Worm (Caenorhabditis elegans): ENCODE data around the gene chil-19.

chil-19 gene

DNA sequence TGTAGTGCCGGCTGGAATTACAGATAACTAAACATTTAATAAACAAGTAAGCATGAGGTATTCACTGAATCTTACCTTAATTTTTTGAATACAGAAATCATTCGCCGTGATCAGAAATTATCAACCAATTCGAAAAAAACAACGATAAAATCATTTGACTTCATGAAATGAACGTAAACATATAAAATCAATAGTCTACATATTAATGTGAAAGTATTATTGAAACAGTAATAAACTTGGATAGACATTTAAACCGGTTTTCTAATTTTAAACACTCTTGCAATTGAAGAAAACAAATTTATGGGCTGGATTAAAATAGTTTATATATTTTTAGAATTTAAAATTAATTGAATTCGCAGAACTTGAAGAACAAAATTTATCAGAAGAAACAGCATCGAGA is 12.4 kb downstream of the chil-19 start, which contains the start of gene chil-16 (continued):
- TF ChIP-seq npax-4 (tag; optimal IDR thresholded peaks at IDR 0.05), result no peak

DNA sequence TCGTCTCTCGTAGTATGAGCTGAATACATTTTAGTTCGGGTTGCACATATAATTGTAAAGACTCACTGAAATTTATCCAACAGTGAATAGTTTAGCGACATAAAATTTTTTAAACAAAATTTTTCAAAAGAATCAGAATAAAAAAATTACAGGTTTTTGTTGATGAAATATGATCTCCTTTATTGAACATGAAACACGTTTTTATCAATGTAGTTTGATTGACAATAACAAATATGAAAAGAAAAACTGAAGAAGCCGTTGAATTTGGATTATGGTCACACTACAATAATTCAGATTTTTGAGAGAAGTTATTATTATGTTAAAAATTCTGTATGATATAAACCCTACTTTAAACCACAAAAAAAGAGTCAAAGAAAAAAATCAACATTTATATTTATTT is 14.1 kb downstream of the chil-19 start, which contains the start of gene chil-17:
TSS of gene chil-17 (minus strand) at position 101 of the 400 bp plus-strand sequence.
- TF ChIP-seq ahr-1 (tag; optimal IDR thresholded peaks at IDR 0.05) (no peak), gmeb-2 (tag; optimal IDR thresholded peaks at IDR 0.05) (no peak), hlh-30 (tag; optimal IDR thresholded peaks at IDR 0.05; ENCODE audit: insufficient read depth) (no peak), nhr-11 (tag; optimal IDR thresholded peaks at IDR 0.05) (no peak), ceh-30 (tag; optimal IDR thresholded peaks at IDR 0.05) (no peak), fkh-10 (GFP tag; optimal IDR thresholded peaks at IDR 0.05) (no peak), elt-2 (tag; optimal IDR thresholded peaks at IDR 0.05) (no peak), hlh-6 (tag; optimal IDR thresholded peaks at IDR 0.05) (no peak), ceh-31 (tag; optimal IDR thresholded peaks at IDR 0.05) (no peak), npax-4 (tag; optimal IDR thresholded peaks at IDR 0.05) (no peak), dve-1 (tag; optimal IDR thresholded peaks at IDR 0.05) (no peak), pag-3 (tag; optimal IDR thresholded peaks at IDR 0.05; ENCODE audit: borderline replicate concordance) (no peak), zip-5 (tag; optimal IDR thresholded peaks at IDR 0.05) (no peak), ref-2 (tag; optimal IDR thresholded peaks at IDR 0.05) (no peak), hlh-8 (tag; optimal IDR thresholded peaks at IDR 0.05) (no peak), tbx-2 (tag; optimal IDR thresholded peaks at IDR 0.05) (no peak), ceh-45 (GFP tag; IDR thresholded peaks at IDR 0.05) (no peak), fkh-6 (tag; optimal IDR thresholded peaks at IDR 0.05) (no peak), sox-4 (tag; optimal IDR thresholded peaks at IDR 0.05) (no peak), ceh-18 (tag; optimal IDR thresholded peaks at IDR 0.05) (no peak)

DNA sequence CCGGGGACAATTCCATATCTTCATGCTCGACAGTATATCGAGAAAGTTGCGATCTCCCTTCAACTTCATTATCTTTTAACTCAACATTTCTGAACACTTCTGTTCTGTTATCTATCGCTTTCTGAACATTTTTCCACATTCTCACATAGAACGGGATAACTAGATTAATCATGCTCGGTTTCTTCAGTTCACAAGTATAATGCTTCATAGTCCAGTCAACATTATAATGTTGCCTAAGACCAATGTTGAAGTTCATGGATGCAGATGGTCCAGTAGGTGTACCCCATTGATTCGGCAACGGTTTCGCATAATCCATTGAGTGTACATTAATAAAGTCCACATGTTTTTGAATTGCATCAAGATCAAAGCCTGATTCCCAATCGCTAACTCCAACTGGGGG is 15.4 kb downstream of the chil-19 start:
- no peak for TF ChIP-seq che-1 (tag; optimal IDR thresholded peaks at IDR 0.05)
- no peak for TF ChIP-seq npax-4 (tag; optimal IDR thresholded peaks at IDR 0.05)
- TF ChIP-seq hlh-8 (tag; optimal IDR thresholded peaks at IDR 0.05), result no peak
- TF ChIP-seq F13H6.1 (tag; optimal IDR thresholded peaks at IDR 0.05), result no peak
- TF ChIP-seq nfya-1 (tag; optimal IDR thresholded peaks at IDR 0.05), result no peak
- TF ChIP-seq ceh-18 (tag; optimal IDR thresholded peaks at IDR 0.05), result no peak
- TF ChIP-seq sdc-2 (tag; optimal IDR thresholded peaks at IDR 0.05), result no peak
- TF ChIP-seq ceh-30 (tag; optimal IDR thresholded peaks at IDR 0.05), result no peak
- TF ChIP-seq ttx-3 (tag; optimal IDR thresholded peaks at IDR 0.05), result no peak
- no peak for TF ChIP-seq unc-55 (GFP tag; optimal IDR thresholded peaks at IDR 0.05)
- TF ChIP-seq fax-1 (tag; optimal IDR thresholded peaks at IDR 0.05), result no peak
- TF ChIP-seq C08G9.2 (tag; optimal IDR thresholded peaks at IDR 0.05), result no peak
- no peak for TF ChIP-seq ref-2 (tag; optimal IDR thresholded peaks at IDR 0.05)
- TF ChIP-seq dve-1 (tag; optimal IDR thresholded peaks at IDR 0.05), result no peak
- no peak for TF ChIP-seq eyg-1 (tag; optimal IDR thresholded peaks at IDR 0.05)
- no peak for TF ChIP-seq ceh-9 (tag; optimal IDR thresholded peaks at IDR 0.05)
- no peak for TF ChIP-seq pros-1 (tag; optimal IDR thresholded peaks at IDR 0.05)
- TF ChIP-seq ztf-16 (tag; optimal IDR thresholded peaks at IDR 0.05), result no peak

DNA sequence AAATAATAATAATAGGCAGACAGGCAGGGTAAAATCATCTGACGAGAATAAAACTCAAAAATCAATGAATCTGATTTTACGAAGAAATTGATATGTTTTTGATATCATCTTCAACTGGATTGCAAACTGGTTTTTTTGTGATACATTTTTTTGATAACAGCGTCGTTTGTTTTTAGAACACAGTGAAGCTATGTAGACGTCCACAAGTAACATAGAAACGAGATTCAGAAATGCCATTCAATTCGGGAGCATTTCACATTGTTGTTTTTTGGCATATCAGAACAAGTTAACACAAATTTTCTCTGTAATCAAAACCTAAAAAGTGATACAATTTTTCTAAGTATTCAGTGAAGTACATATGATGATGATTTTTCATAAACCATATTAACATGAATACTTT is 16.0 kb downstream of the chil-19 start, which contains the start of gene chil-13:
TSS of gene chil-13 (minus strand) at position 101 of the 400 bp plus-strand sequence.
- no peak for TF ChIP-seq nfya-1 (tag; optimal IDR thresholded peaks at IDR 0.05)
- no peak for TF ChIP-seq ceh-14 (tag; optimal IDR thresholded peaks at IDR 0.05)
- TF ChIP-seq sox-2 (GFP tag; IDR thresholded peaks at IDR 0.05), result no peak
- TF ChIP-seq dmd-4 (tag; optimal IDR thresholded peaks at IDR 0.05; ENCODE audit: borderline replicate concordance), result no peak
- TF ChIP-seq ceh-18 (tag; optimal IDR thresholded peaks at IDR 0.05), result no peak
- no peak for TF ChIP-seq eyg-1 (tag; optimal IDR thresholded peaks at IDR 0.05)
- TF ChIP-seq K02D7.2 (tag; optimal IDR thresholded peaks at IDR 0.05), result no peak
- TF ChIP-seq pha-2 (tag; optimal IDR thresholded peaks at IDR 0.05), result no peak
- TF ChIP-seq unc-55 (GFP tag; optimal IDR thresholded peaks at IDR 0.05), result no peak
- TF ChIP-seq dve-1 (tag; optimal IDR thresholded peaks at IDR 0.05), result no peak
- no peak for TF ChIP-seq pag-3 (tag; optimal IDR thresholded peaks at IDR 0.05; ENCODE audit: borderline replicate concordance)
- no peak for TF ChIP-seq nhr-232 (tag; optimal IDR thresholded peaks at IDR 0.05)
- TF ChIP-seq ceh-2 (tag; optimal IDR thresholded peaks at IDR 0.05), result no peak
- TF ChIP-seq sdc-2 (tag; optimal IDR thresholded peaks at IDR 0.05), result no peak
- TF ChIP-seq lim-6 (tag; optimal IDR thresholded peaks at IDR 0.05), result no peak
- TF ChIP-seq tbx-2 (tag; optimal IDR thresholded peaks at IDR 0.05), result no peak

Measured in whole organism, late embryonic.